Worm (Caenorhabditis elegans) whole organism, L4/young adult: Measurements from ENCODE around the gene sup-18.

ENCODE experiments used
- W03F9.2 ChIP-seq: fragments of 150-350 bp; optimal IDR thresholded peaks from 2 replicates; lab custom pipeline; 2014; ENCODE audit warnings: missing biosample characterization, missing genetic modification characterization
- dao-5 ChIP-seq: sonication (generic microtip); optimal IDR thresholded peaks from 2 replicates; lab custom pipeline; 2016; ENCODE audit warnings: missing genotype, missing genetic modification characterization, moderate library complexity, missing compliant biosample characterization
- him-1 ChIP-seq: sonication (generic microtip); optimal IDR thresholded peaks from 2 replicates; lab custom pipeline; 2016; ENCODE audit warnings: missing genotype, missing genetic modification reagents, missing genetic modification characterization, missing compliant biosample characterization

ce11 chrIII:7896925-7897324, 18.2 kb upstream of the sup-18 start, which contains the start of gene ZK688.10:
- TF ChIP-seq him-1 (tag; lab: Kevin White, UChicago) (no peak), W03F9.2 (tag; lab: Kevin White, UChicago) (no peak), dao-5 (tag; lab: Kevin White, UChicago) (no peak)
